Worm (Caenorhabditis elegans): ENCODE results near the gene rab-6.1.

- no peak for TF ChIP-seq unc-62 (GFP tag; optimal IDR thresholded peaks at IDR 0.05 in 1 of 2)
- TF ChIP-seq unc-62 (tag; optimal IDR thresholded peaks at IDR 0.05): no peak
- TF ChIP-seq lin-38 (GFP tag; IDR thresholded peaks at IDR 0.05): no peak
- no peak for TF ChIP-seq tag-97 (GFP tag; IDR thresholded peaks at IDR 0.05)
Observed at ce11 chrIII:8988061-8988460, 17.7 kb downstream of the rab-6.1 start.

All from whole organism, L4 larva.